Worm (Caenorhabditis elegans) whole organism, L4 larva: ENCODE results near the gene srg-45.

ENCODE experiments used
- D1046.2 ChIP-seq: fragments of 200-800 bp; sonication (Bioruptor generic); IDR thresholded peaks from 2 replicates; pipeline ENCODE4 v1.3.6; 2022; ENCODE audit warnings: missing genetic modification characterization, missing compliant biosample characterization
- F10B5.3 ChIP-seq: sonication (generic microtip); optimal IDR thresholded peaks from 2 replicates; lab custom pipeline; 2016; ENCODE audit warnings: mild to moderate bottlenecking, missing genetic modification characterization, missing compliant biosample characterization
- F37D6.2 ChIP-seq: sonication (generic microtip); optimal IDR thresholded peaks from 2 replicates; lab custom pipeline; 2016; ENCODE audit warnings: mild to moderate bottlenecking, missing genetic modification characterization, missing compliant biosample characterization
- F49E8.2 ChIP-seq: sonication (generic microtip); optimal IDR thresholded peaks from 2 replicates; lab custom pipeline; 2016; ENCODE audit warnings: missing compliant biosample characterization, mild to moderate bottlenecking, missing genetic modification characterization, borderline replicate concordance
- T26A8.4 ChIP-seq: fragments of 200-800 bp; sonication (Bioruptor generic); IDR thresholded peaks from 2 replicates; pipeline ENCODE4 v1.3.6; 2022; ENCODE audit warnings: missing genetic modification characterization, missing compliant biosample characterization
- Y5F2A.4 ChIP-seq: fragments of 200-800 bp; sonication (Bioruptor generic); optimal IDR thresholded peaks from 2 replicates; lab custom pipeline; 2018; ENCODE audit warnings: mild to moderate bottlenecking, missing genetic modification characterization, missing compliant biosample characterization
- ZK546.5 ChIP-seq, 2 experiments: sonication (generic microtip); optimal IDR thresholded peaks; 2 replicates each; lab custom pipeline; 2017; ENCODE audit warnings: missing biosample characterization in 2 of 2, missing genetic modification characterization in 2 of 2
- aha-1 ChIP-seq: fragments of 150-350 bp; peaks from one replicate; lab custom pipeline; 2014; ENCODE audit warnings: missing biosample characterization, missing genetic modification characterization
- aly-2 ChIP-seq: sonication (generic microtip); optimal IDR thresholded peaks from 2 replicates; lab custom pipeline; 2018; ENCODE audit warnings: missing biosample characterization, missing genetic modification characterization
- arid-1 ChIP-seq: fragments of 200-800 bp; sonication (Bioruptor generic); conservative IDR thresholded peaks from 2 replicates; pipeline ENCODE4 v1.3.6; 2022; ENCODE audit warnings: missing genetic modification reagents, missing genetic modification characterization, missing compliant biosample characterization
- ceh-20 ChIP-seq: fragments of 200-800 bp; sonication (Bioruptor generic); IDR thresholded peaks from 2 replicates; pipeline ENCODE4 v1.3.6; 2022; ENCODE audit warnings: missing genetic modification reagents, missing genetic modification characterization, missing compliant biosample characterization
- ceh-82 ChIP-seq: sonication (generic microtip); optimal IDR thresholded peaks from 2 replicates; lab custom pipeline; 2017; ENCODE audit warnings: missing biosample characterization, missing genetic modification characterization
- daf-16 ChIP-seq, 3 experiments: sonication (generic microtip); optimal IDR thresholded peaks; 2 replicates each; lab custom pipeline; 2016 to 2017; ENCODE audit warnings: missing genetic modification characterization in 3 of 3, missing genetic modification reagents in 3 of 3, mild to moderate bottlenecking in 2 of 3, missing compliant biosample characterization in 2 of 3, missing biosample characterization in 1 of 3, moderate library complexity in 1 of 3
- dmd-8 ChIP-seq: fragments of 200-800 bp; sonication (Bioruptor generic); IDR thresholded peaks from 2 replicates; pipeline ENCODE4 v1.3.6; 2022; ENCODE audit warnings: missing genetic modification characterization, missing compliant biosample characterization
- duxl-1 ChIP-seq: sonication (generic microtip); optimal IDR thresholded peaks from 2 replicates; lab custom pipeline; 2016; ENCODE audit warnings: mild to moderate bottlenecking, missing genetic modification characterization, moderate library complexity, missing compliant biosample characterization; ENCODE audit not compliant: poor library complexity
- dve-1 ChIP-seq: sonication (generic microtip); optimal IDR thresholded peaks from 2 replicates; lab custom pipeline; 2017; ENCODE audit warnings: antibody characterized with exemption, mild to moderate bottlenecking, missing genetic modification characterization, missing compliant biosample characterization; ENCODE audit not compliant: insufficient read depth
- fkh-10 ChIP-seq: fragments of 150-350 bp; optimal IDR thresholded peaks from 2 replicates; lab custom pipeline; 2014; ENCODE audit warnings: missing biosample characterization, missing genetic modification reagents, missing genetic modification characterization
- fos-1 ChIP-seq: fragments of 150-350 bp; optimal IDR thresholded peaks from 2 replicates; lab custom pipeline; 2014; ENCODE audit warnings: missing biosample characterization, missing genetic modification characterization
- hif-1 ChIP-seq, 2 experiments: sonication (generic microtip); optimal IDR thresholded peaks; 2 replicates each; lab custom pipeline; 2016 to 2017; ENCODE audit warnings: missing compliant biosample characterization in 2 of 2, missing genetic modification characterization in 2 of 2, missing genetic modification reagents in 2 of 2, missing genotype in 2 of 2, mild to moderate bottlenecking in 1 of 2
- hlh-11 ChIP-seq: fragments of 200-800 bp; sonication (Bioruptor generic); optimal IDR thresholded peaks from 2 replicates; lab custom pipeline; 2018; ENCODE audit warnings: mild to moderate bottlenecking, missing genetic modification characterization, missing compliant biosample characterization
- hlh-30 ChIP-seq: sonication (generic microtip); optimal IDR thresholded peaks from 2 replicates; lab custom pipeline; 2017; ENCODE audit warnings: antibody characterized with exemption, mild to moderate bottlenecking, missing genetic modification characterization, missing compliant biosample characterization; ENCODE audit not compliant: insufficient read depth
- lin-1 ChIP-seq: fragments of 200-800 bp; sonication (Bioruptor generic); IDR thresholded peaks from 2 replicates; pipeline ENCODE4 v1.3.6; 2022; ENCODE audit warnings: missing genetic modification reagents, missing genetic modification characterization, missing compliant biosample characterization
- lin-13 ChIP-seq: fragments of 150-350 bp; optimal IDR thresholded peaks from 2 replicates; lab custom pipeline; 2014; ENCODE audit warnings: missing biosample characterization, missing genetic modification reagents, missing genetic modification characterization
- lin-39 ChIP-seq: fragments of 150-350 bp; optimal IDR thresholded peaks from 2 replicates; lab custom pipeline; 2014; ENCODE audit warnings: missing biosample characterization, missing genetic modification reagents, missing genetic modification characterization
- lir-3 ChIP-seq: sonication (generic microtip); optimal IDR thresholded peaks from 2 replicates; lab custom pipeline; 2016; ENCODE audit warnings: mild to moderate bottlenecking, missing genetic modification characterization, missing compliant biosample characterization
- mdl-1 ChIP-seq, 2 experiments: fragments of 150-350 bp in 1 of 2; sonication (generic microtip) in 1 of 2; optimal IDR thresholded peaks; 2 replicates each; lab custom pipeline; 2014 to 2017; ENCODE audit warnings: missing biosample characterization in 2 of 2, missing genetic modification characterization in 2 of 2
- mes-2 ChIP-seq: sonication (generic microtip); optimal IDR thresholded peaks from 2 replicates; lab custom pipeline; 2016; ENCODE audit warnings: missing genotype, mild to moderate bottlenecking, missing genetic modification characterization, missing compliant biosample characterization; ENCODE audit not compliant: poor library complexity, severe bottlenecking
- mxl-3 ChIP-seq: fragments of 200-800 bp; sonication (Bioruptor generic); optimal IDR thresholded peaks from 2 replicates; lab custom pipeline; 2018; ENCODE audit warnings: mild to moderate bottlenecking, missing genetic modification characterization, missing compliant biosample characterization
- nhr-237 ChIP-seq: sonication (generic microtip); optimal IDR thresholded peaks from 2 replicates; lab custom pipeline; 2017; ENCODE audit warnings: missing biosample characterization, missing genetic modification characterization
- nhr-25 ChIP-seq: sonication (generic microtip); optimal IDR thresholded peaks from 2 replicates; lab custom pipeline; 2017; ENCODE audit warnings: missing genetic modification characterization, mild to moderate bottlenecking, missing compliant biosample characterization, antibody characterized with exemption, moderate library complexity, borderline replicate concordance; ENCODE audit not compliant: insufficient read depth
- nhr-28 ChIP-seq: fragments of 150-350 bp; optimal IDR thresholded peaks from 2 replicates; lab custom pipeline; 2014; ENCODE audit warnings: missing biosample characterization, missing genetic modification characterization
- nhr-42 ChIP-seq: fragments of 200-800 bp; sonication (Bioruptor generic); IDR thresholded peaks from 2 replicates; pipeline ENCODE4 v1.3.6; 2022; ENCODE audit warnings: missing genetic modification characterization, missing compliant biosample characterization
- nhr-48 ChIP-seq: sonication (generic microtip); optimal IDR thresholded peaks from 2 replicates; lab custom pipeline; 2016; ENCODE audit warnings: mild to moderate bottlenecking, missing genetic modification characterization, missing compliant biosample characterization
- php-3 ChIP-seq: fragments of 200-800 bp; sonication (Bioruptor generic); IDR thresholded peaks from 2 replicates; pipeline ENCODE4 v1.3.6; 2022; ENCODE audit warnings: missing genetic modification reagents, missing genetic modification characterization, missing compliant biosample characterization
- rbr-2 ChIP-seq: sonication (generic microtip); optimal IDR thresholded peaks from 2 replicates; lab custom pipeline; 2016; ENCODE audit warnings: missing genotype, missing genetic modification characterization, missing compliant biosample characterization
- saeg-2 ChIP-seq: fragments of 200-800 bp; sonication (Bioruptor generic); IDR thresholded peaks from 2 replicates; pipeline ENCODE4 v1.3.6; 2022; ENCODE audit warnings: missing genetic modification reagents, missing genetic modification characterization, missing compliant biosample characterization
- snpc-1.2 ChIP-seq: fragments of 200-800 bp; sonication (Bioruptor generic); IDR thresholded peaks from 2 replicates; pipeline ENCODE4 v1.3.6; 2022; ENCODE audit warnings: missing genetic modification reagents, missing genetic modification characterization, missing compliant biosample characterization
- snpc-4 ChIP-seq: fragments of 150-350 bp; optimal IDR thresholded peaks from 2 replicates; lab custom pipeline; 2014; ENCODE audit warnings: missing biosample characterization, missing genetic modification characterization
- tag-97 ChIP-seq: fragments of 200-800 bp; sonication (Bioruptor generic); IDR thresholded peaks from 2 replicates; pipeline ENCODE4 v1.3.6; 2022; ENCODE audit warnings: missing genetic modification characterization, missing compliant biosample characterization
- tra-1 ChIP-seq: fragments of 200-800 bp; sonication (Bioruptor generic); IDR thresholded peaks from 2 replicates; pipeline ENCODE4 v1.3.6; 2022; ENCODE audit warnings: missing genetic modification reagents, missing genetic modification characterization, missing compliant biosample characterization
- unc-130 ChIP-seq: sonication (generic microtip); optimal IDR thresholded peaks from 2 replicates; lab custom pipeline; 2016; ENCODE audit warnings: missing genetic modification reagents, missing genetic modification characterization, missing compliant biosample characterization
- unc-62 ChIP-seq, 3 experiments: fragments of 150-350 bp in 1 of 3; sonication (generic microtip); optimal IDR thresholded peaks in 2 of 3; peaks in 1 of 3; 1 replicate in 1 of 3; 2 replicates in 2 of 3; lab custom pipeline; 2014 to 2017; ENCODE audit warnings: missing biosample characterization in 3 of 3, missing genetic modification characterization in 3 of 3, missing genetic modification reagents in 3 of 3, missing genotype in 1 of 3
- zfp-2 ChIP-seq: sonication (generic microtip); optimal IDR thresholded peaks from 2 replicates; lab custom pipeline; 2016; ENCODE audit warnings: mild to moderate bottlenecking, missing genetic modification characterization, missing compliant biosample characterization
- zfp-3 ChIP-seq: fragments of 200-800 bp; sonication (Bioruptor generic); conservative IDR thresholded peaks from 2 replicates; pipeline ENCODE4 v1.3.6; 2022; ENCODE audit warnings: missing genetic modification reagents, missing genetic modification characterization, missing compliant biosample characterization
- zip-2 ChIP-seq: fragments of 150-350 bp; optimal IDR thresholded peaks from 2 replicates; lab custom pipeline; 2014; ENCODE audit warnings: missing biosample characterization, missing genetic modification characterization
- ztf-7 ChIP-seq: fragments of 150-350 bp; optimal IDR thresholded peaks from 2 replicates; lab custom pipeline; 2014; ENCODE audit warnings: missing biosample characterization, missing genetic modification characterization

Gene srg-45

DNA sequence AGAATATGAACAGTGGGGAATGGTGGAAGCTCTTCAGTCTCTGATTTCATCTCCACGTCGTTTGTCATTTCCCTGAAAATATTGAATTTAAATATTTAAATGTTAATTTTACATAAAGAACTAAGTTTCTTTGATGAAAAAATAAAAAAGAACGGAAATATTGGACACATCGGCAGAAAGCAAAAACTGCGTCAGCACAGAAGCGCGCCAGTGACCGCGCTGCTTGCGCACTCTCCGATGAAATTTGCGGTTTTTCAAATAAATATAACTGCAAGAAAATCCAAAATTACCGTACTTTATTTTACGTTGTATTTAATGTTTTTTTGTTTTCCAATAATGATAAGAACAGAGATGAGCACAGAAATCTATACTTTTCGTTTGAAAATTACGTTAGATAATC is 15.7 kb upstream of the srg-45 start, which contains the start of the genes srpa-68 and srh-16 (continued):
- peak; percentile 79 for TF ChIP-seq F10B5.3 (tag; lab: Kevin White, UChicago)
- peak; percentile 88 for TF ChIP-seq arid-1 (GFP tag; lab: Robert Waterston, UW)
- peak; percentile 80 for TF ChIP-seq hlh-30 (tag; lab: Kevin White, UChicago)
- TF ChIP-seq lin-13: peak; percentile 74
- no peak for TF ChIP-seq fos-1
- peak in 1 of 2 experiments; percentile 44 for TF ChIP-seq hif-1 (tag; optimal IDR thresholded peaks at IDR 0.05; lab: Kevin White, UChicago)
- no peak for TF ChIP-seq php-3
- TF ChIP-seq snpc-4 (tag; lab: Kevin White, UChicago): no peak
- TF ChIP-seq F49E8.2 (tag; lab: Kevin White, UChicago): peak; percentile 69
- TF ChIP-seq ZK546.5 (tag; optimal IDR thresholded peaks at IDR 0.05; lab: Kevin White, UChicago): no peak
- no peak for TF ChIP-seq tag-97
- peak; percentile 59 for TF ChIP-seq unc-130 (GFP tag; lab: Kevin White, UChicago)
- TF ChIP-seq dve-1: peak; percentile 88
- peak; percentile 33 to 50 for TF ChIP-seq daf-16 (GFP tag; optimal IDR thresholded peaks at IDR 0.05; lab: Kevin White, UChicago)
- TF ChIP-seq daf-16 (tag; optimal IDR thresholded peaks at IDR 0.05; lab: Kevin White, UChicago): peak; percentile 60
- TF ChIP-seq mes-2: peak; percentile 93
- TF ChIP-seq zip-2 (tag; lab: Kevin White, UChicago): peak; percentile 78
- peak; percentile 41; the same call in 1 of the 2 replicates for TF ChIP-seq lin-1
- TF ChIP-seq duxl-1: peak; percentile 87
- no peak for TF ChIP-seq aly-2 (tag; lab: Kevin White, UChicago)
- TF ChIP-seq nhr-42 (GFP tag; lab: Robert Waterston, UW): 0 out of 2 replicates have a peak, but pooled peaks have one; percentile 44
- TF ChIP-seq T26A8.4 (GFP tag; lab: Robert Waterston, UW): peak; percentile 89
- TF ChIP-seq zfp-2: no peak
- peak; percentile 72 for TF ChIP-seq nhr-28 (tag; lab: Kevin White, UChicago)
- TF ChIP-seq ceh-82 (tag; lab: Kevin White, UChicago): no peak
- 0 out of 2 replicates have a peak, but pooled peaks have one; percentile 67 for TF ChIP-seq D1046.2 (GFP tag; lab: Robert Waterston, UW)
- TF ChIP-seq zfp-3 (GFP tag; lab: Robert Waterston, UW): no peak
- TF ChIP-seq nhr-48 (tag; lab: Kevin White, UChicago): peak; percentile 77

DNA sequence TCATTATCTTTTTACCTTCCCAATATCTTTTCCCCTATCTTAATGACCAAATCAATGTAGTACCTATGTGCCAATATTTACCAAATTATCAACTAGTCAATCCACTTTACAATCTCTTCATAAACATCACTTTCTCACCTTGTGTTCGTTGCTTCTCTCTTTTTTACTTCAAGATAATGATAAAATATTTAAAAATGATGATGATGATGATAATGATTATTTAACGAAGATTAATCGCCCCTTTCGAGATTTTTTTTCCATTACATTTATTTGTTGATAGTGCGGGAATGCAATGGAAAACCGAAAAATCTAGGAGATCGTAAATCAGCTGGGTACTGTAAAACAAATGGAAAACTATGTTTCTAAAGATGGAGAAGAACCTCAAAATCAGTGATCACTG is 13.2 kb upstream of the srg-45 start:
- TF ChIP-seq Y5F2A.4 (no peak), tra-1 (GFP tag; lab: Robert Waterston, UW) (0 out of 2 replicates have a peak, but pooled peaks have one; percentile 26), lir-3 (tag; lab: Kevin White, UChicago) (no peak), nhr-28 (tag; lab: Kevin White, UChicago) (peak; percentile 32), unc-130 (GFP tag; lab: Kevin White, UChicago) (no peak), ceh-20 (GFP tag; lab: Robert Waterston, UW) (peak; percentile 34; the same call in 1 of the 2 replicates), unc-62 (GFP tag; optimal IDR thresholded peaks at IDR 0.05 in 1 of 2; lab: Kevin White, UChicago) (peak in 1 of 2 experiments; percentile 79), unc-62 (tag; optimal IDR thresholded peaks at IDR 0.05; lab: Kevin White, UChicago) (no peak)

DNA sequence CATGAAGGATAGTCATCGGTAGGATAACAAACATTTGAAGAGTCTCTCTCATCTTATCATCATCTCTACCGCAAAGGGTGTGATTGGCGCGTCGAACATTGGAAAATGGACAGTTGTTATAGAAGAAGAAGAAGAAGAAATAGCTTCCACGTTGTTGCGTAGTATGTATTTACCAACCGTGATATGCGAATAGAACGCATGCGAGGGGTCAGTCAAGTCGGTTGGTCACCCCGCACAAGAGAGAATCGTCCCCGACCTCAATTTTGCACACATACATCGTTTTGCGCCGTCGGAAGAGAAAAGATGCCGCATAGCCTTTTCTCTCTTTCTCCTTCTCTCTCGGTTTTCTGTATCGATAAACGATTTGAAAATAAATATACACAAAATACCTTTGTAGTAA is 12.3 kb upstream of the srg-45 start:
- TF ChIP-seq ztf-7 (tag; lab: Kevin White, UChicago): no peak
- no peak for TF ChIP-seq zfp-3 (GFP tag; lab: Robert Waterston, UW)
- TF ChIP-seq fkh-10 (GFP tag; lab: Kevin White, UChicago): no peak
- TF ChIP-seq lir-3 (tag; lab: Kevin White, UChicago): no peak
- TF ChIP-seq F37D6.2: no peak
- no peak for TF ChIP-seq Y5F2A.4
- no peak for TF ChIP-seq snpc-1.2 (GFP tag; lab: Robert Waterston, UW)
- TF ChIP-seq rbr-2: no peak
- TF ChIP-seq dmd-8 (GFP tag; lab: Robert Waterston, UW): no peak
- no peak for TF ChIP-seq nhr-25
- TF ChIP-seq mxl-3: peak; percentile 47
- TF ChIP-seq dve-1: no peak
- peak in 1 of 2 experiments; percentile 93 for TF ChIP-seq unc-62 (GFP tag; optimal IDR thresholded peaks at IDR 0.05 in 1 of 2; lab: Kevin White, UChicago)
- TF ChIP-seq unc-62 (tag; optimal IDR thresholded peaks at IDR 0.05; lab: Kevin White, UChicago): no peak
- TF ChIP-seq unc-130 (GFP tag; lab: Kevin White, UChicago): no peak
- TF ChIP-seq lin-39 (tag; lab: Kevin White, UChicago): no peak
- peak; percentile 8 for TF ChIP-seq hlh-11
- TF ChIP-seq mdl-1 (tag; optimal IDR thresholded peaks at IDR 0.05; lab: Kevin White, UChicago): peak in 1 of 2 experiments; percentile 39
- TF ChIP-seq nhr-237 (tag; lab: Kevin White, UChicago): no peak
- no peak for TF ChIP-seq saeg-2 (GFP tag; lab: Robert Waterston, UW)
- no peak for TF ChIP-seq aha-1 (tag; lab: Kevin White, UChicago)
- peak; percentile 44 for TF ChIP-seq nhr-28 (tag; lab: Kevin White, UChicago)
- no peak for TF ChIP-seq lin-1
